Worm (Caenorhabditis elegans): Measurements from ENCODE around the gene C17B7.9.

C17B7.9 gene

DNA sequence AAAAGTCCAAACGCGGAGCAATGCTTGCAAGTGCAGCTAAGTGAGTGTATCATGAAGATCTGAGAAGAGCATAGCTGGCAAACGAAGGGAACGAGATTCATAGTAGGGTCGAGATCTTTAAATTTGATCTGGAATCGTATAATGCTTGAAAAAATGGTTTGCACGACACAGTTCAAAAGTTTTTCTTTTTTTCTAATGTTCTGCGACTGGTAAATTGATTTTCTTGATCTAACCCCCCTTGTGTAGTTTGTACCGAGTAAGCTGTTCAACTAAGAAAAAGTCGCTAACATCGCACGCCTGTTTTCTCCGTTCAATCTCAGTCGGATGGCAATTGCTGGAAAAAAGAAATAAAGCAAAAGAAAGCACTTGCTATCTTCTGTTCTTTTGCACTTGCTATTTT, 11.5 kb downstream of the C17B7.9 start, which contains the start of gene C17B7.14:
Gene C17B7.14 (minus strand): TSS at position 101 of the 400 bp plus-strand sequence.
- TF ChIP-seq pax-1 (tag; optimal IDR thresholded peaks at IDR 0.05) (no peak), ceh-19 (GFP tag; optimal IDR thresholded peaks at IDR 0.05) (no peak), ets-4 (tag; optimal IDR thresholded peaks at IDR 0.05) (no peak), nhr-232 (tag; optimal IDR thresholded peaks at IDR 0.05) (no peak), ttx-3 (tag; optimal IDR thresholded peaks at IDR 0.05) (no peak), syd-9 (tag; optimal IDR thresholded peaks at IDR 0.05) (no peak), T23F11.4 (GFP tag; optimal IDR thresholded peaks at IDR 0.05) (no peak), pha-2 (tag; optimal IDR thresholded peaks at IDR 0.05) (no peak), tbx-2 (tag; optimal IDR thresholded peaks at IDR 0.05) (no peak), dmd-4 (tag; optimal IDR thresholded peaks at IDR 0.05; ENCODE audit: borderline replicate concordance) (no peak), lim-6 (tag; optimal IDR thresholded peaks at IDR 0.05) (no peak), zip-5 (tag; optimal IDR thresholded peaks at IDR 0.05) (no peak), ceh-30 (tag; optimal IDR thresholded peaks at IDR 0.05) (no peak), ceh-9 (tag; optimal IDR thresholded peaks at IDR 0.05) (no peak), pat-9 (tag; optimal IDR thresholded peaks at IDR 0.05) (no peak), ceh-22 (tag; optimal IDR thresholded peaks at IDR 0.05) (no peak), lin-11 (tag; optimal IDR thresholded peaks at IDR 0.05) (no peak), hlh-8 (tag; optimal IDR thresholded peaks at IDR 0.05) (no peak), Y22D7AL.16 (tag; optimal IDR thresholded peaks at IDR 0.05) (no peak)

DNA sequence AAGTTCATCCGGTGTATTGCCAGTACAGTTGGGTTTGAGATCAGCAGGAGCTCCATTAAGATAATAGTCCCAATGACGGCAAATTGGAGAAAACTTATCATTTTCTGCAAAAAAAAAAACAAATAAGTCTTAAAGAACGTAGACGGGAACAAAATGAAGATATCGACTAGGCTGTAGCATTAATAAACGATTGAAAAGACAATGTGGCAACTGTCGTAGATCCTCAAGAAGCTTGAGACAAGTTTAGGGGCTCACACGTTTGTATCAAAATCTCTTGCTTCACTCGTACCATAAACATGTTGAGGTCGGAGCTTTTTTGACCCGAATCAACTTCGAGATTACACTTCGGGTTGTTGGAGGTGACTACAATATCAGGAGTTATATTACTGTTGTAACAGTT, 11.9 kb downstream of the C17B7.9 start, which contains the start of gene F35F10.14:
Gene F35F10.14 (minus strand): TSS at position 101 of the 400 bp plus-strand sequence.
- no peak for TF ChIP-seq elt-2 (tag; optimal IDR thresholded peaks at IDR 0.05)
- TF ChIP-seq odd-2 (tag; optimal IDR thresholded peaks at IDR 0.05), result no peak
- no peak for TF ChIP-seq sox-4 (tag; optimal IDR thresholded peaks at IDR 0.05)
- no peak for TF ChIP-seq ceh-2 (tag; optimal IDR thresholded peaks at IDR 0.05)

DNA sequence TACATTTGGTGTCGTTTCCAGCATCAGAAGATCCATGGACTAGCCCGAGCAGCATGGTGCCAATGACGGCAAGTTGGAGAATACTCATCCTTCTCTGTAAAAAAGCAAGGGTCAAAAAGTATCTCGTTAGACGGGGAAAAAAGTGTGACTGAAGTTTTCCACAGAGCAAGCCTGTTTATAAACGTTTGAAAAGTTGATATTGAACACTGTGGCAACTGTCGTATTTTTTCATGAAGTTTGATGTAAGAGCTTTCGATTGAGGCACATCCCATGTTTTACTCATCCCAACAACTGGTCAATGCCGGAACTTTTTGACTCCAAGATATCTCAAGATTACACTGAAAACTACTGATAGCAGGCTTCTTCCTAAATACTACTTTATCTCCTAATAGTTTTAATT, 12.9 kb downstream of the C17B7.9 start, which contains the start of gene F35F10.13:
Gene F35F10.13 (minus strand): TSS at position 101 of the 400 bp plus-strand sequence.
- no peak for TF ChIP-seq ceh-48 (tag; optimal IDR thresholded peaks at IDR 0.05)
- TF ChIP-seq ref-2 (tag; optimal IDR thresholded peaks at IDR 0.05), result no peak

DNA sequence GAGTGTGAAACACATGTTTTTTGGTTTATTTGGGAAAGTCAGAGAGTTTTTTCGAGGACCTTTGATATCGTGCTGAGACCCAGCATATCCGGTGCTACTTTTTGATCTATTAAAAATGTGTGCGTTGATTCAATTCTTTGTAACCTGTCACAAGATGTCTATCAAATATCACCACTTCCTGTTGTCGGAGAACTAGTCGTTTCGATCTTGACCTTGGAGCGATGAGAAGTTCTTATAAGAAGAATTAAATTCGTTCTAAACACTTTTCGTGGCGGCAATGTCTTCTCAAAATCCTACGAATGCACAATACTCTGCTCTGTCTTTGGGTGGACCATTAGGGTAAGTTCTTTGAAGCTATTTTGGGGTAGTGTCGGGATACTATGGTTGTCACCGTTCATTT, 15.8 kb downstream of the C17B7.9 start, which contains the start of gene F35F10.1:
Gene F35F10.1 (plus strand): TSS at position 200 of the 400 bp plus-strand sequence.
- TF ChIP-seq dve-1 (tag; optimal IDR thresholded peaks at IDR 0.05) (no peak), unc-42 (tag; optimal IDR thresholded peaks at IDR 0.05) (no peak), elt-4 (tag; optimal IDR thresholded peaks at IDR 0.05) (no peak), hlh-8 (tag; optimal IDR thresholded peaks at IDR 0.05) (no peak), eyg-1 (tag; optimal IDR thresholded peaks at IDR 0.05) (no peak), nhr-11 (tag; optimal IDR thresholded peaks at IDR 0.05) (no peak), pag-3 (tag; optimal IDR thresholded peaks at IDR 0.05; ENCODE audit: borderline replicate concordance) (no peak), syd-9 (tag; optimal IDR thresholded peaks at IDR 0.05) (no peak), sox-4 (tag; optimal IDR thresholded peaks at IDR 0.05) (no peak), unc-86 (tag; optimal IDR thresholded peaks at IDR 0.05) (no peak), dmd-4 (tag; optimal IDR thresholded peaks at IDR 0.05; ENCODE audit: borderline replicate concordance) (no peak), ceh-24 (tag; optimal IDR thresholded peaks at IDR 0.05) (no peak), npax-4 (tag; optimal IDR thresholded peaks at IDR 0.05) (no peak), ceh-31 (tag; optimal IDR thresholded peaks at IDR 0.05) (no peak)

DNA sequence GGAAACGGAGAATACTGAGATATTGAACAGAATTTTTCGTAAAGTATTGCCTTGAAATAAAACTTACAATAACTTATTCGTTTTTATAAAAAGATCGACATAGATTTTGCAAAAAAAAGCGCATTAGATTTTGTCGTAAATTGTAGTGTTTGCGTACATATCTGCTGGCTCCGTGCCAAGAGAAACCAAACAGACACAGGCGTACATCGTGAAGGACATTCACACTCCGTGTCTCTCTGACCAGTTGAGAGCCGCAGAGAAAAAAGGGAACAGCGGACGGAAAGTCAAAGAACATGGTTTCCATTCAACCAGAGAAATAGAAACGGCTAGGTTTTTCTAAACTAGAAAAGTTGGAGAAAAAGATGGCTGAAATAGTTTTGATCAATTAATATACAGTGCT, 16.6 kb downstream of the C17B7.9 start, which contains the start of gene arrd-19:
Gene arrd-19 (minus strand): TSS at position 209 of the 400 bp plus-strand sequence.
- TF ChIP-seq ceh-24 (tag; optimal IDR thresholded peaks at IDR 0.05) (no peak), pax-1 (tag; optimal IDR thresholded peaks at IDR 0.05) (peak; percentile 8)

Measured in whole organism, late embryonic.